Fruit fly (Drosophila melanogaster) ovary, adult (tissue): ENCODE results near the gene Ilp2.
"Not testable (repeated sequence)": the region's sequence is repeated elsewhere in the genome, so short reads cannot be mapped to it uniquely, and the experiment has no call there.

ENCODE experiments used
- CG17801 ChIP-seq: fragments of 200-800 bp; optimal IDR thresholded peaks from 2 replicates; lab custom pipeline; 2019; ENCODE audit warnings: missing biosample characterization, mild to moderate bottlenecking, missing genetic modification characterization, moderate library complexity; ENCODE audit not compliant: partially characterized antibody

Gene Ilp2

dm6 chr3L:9798120-9798519, 1.4 kb upstream of the Ilp2 start, which contains the start of gene Ilp1:
TSS of gene Ilp1 (plus strand) at chr3L:9798420.
- TF ChIP-seq CG17801 (GFP tag; lab: Kevin White, UChicago), result not testable (repeated sequence)

- TF ChIP-seq CG17801 (GFP tag; lab: Kevin White, UChicago), result no peak
Observed at dm6 chr3L:9802020-9802419, 2.5 kb downstream of the Ilp2 start, which contains the start of gene Ilp3. TSS of gene Ilp3 (minus strand) at chr3L:9802120.

dm6 chr3L:9804125-9804524, 4.6 kb downstream of the Ilp2 start, which contains the start of gene Ilp4:
TSS of gene Ilp4 (minus strand) at chr3L:9804263.
- TF ChIP-seq CG17801 (GFP tag; lab: Kevin White, UChicago), result no peak

DNA sequence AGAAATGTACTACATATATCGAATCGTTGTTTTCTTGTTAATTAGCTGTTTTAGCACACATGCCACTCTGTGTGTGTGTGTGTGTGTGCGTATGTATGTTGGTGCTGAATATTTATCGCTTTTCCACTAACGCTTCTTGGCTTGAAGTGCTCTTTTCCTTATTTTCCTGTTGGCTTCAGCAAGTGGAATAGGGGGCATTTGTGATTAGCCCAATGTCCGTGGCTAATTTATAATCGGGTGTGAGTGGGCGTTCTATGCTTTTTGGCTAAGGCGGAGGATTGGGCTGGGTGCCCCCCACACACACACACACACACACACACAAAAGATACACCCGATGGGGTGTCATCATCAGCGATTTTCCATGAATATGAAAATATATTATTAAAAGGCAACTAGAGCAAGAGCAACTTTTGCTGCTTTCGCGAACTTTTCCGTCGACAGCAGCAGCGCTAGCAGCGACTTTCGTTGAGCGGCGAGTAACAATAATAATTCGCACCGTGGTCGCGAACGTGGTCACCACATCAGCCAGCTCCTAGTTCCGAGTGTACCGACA, 13.9 kb downstream of the Ilp2 start, which contains the start of gene CG43897:
TSS of gene CG43897 (plus strand) at position 503 of the 553 bp plus-strand sequence.
- no peak for TF ChIP-seq CG17801 (GFP tag; lab: Kevin White, UChicago)

dm6 chr3L:9814621-9815020, 15.1 kb downstream of the Ilp2 start:
- no peak for TF ChIP-seq CG17801 (GFP tag; lab: Kevin White, UChicago)

DNA sequence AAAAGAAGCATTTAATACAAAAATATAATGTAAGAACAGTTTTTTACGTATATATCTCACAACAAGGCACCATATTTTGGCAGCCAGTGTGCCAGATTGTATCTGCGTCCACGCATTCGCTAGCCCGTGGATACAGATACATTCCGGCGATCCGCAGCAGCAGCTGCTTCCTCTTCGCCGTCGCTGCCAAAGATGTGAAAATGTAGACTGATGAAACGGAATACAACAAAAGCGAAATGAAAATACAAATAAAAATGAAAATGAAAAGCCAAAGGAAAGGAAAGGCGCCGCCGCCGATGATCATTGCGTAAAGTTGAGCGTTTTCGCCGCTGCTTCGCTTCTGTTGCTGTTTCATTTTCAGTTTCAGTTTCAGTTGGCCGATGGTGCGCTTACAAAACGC, 16.2 kb downstream of the Ilp2 start:
- TF ChIP-seq CG17801 (GFP tag; lab: Kevin White, UChicago), result no peak

DNA sequence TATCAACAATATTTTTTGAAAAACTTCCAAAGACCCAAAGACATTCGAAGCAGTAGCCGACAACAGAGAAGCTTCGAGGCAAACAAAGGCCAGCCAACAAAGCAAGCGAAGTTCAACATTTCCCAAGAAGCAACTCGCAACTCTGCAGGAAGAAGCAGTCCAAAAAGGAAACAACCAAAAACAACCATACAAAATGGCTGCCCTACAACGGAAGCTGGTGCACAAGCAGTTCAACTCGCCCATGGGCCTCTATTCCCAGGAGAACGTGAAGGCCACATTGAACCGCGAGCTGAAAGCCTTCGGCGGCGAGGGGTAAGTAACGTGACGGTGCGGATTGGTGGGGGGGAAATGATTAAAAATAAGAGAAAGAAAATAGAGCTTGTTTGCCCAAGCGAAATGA, 20.8 kb downstream of the Ilp2 start:
- no peak for TF ChIP-seq CG17801 (GFP tag; lab: Kevin White, UChicago)

DNA sequence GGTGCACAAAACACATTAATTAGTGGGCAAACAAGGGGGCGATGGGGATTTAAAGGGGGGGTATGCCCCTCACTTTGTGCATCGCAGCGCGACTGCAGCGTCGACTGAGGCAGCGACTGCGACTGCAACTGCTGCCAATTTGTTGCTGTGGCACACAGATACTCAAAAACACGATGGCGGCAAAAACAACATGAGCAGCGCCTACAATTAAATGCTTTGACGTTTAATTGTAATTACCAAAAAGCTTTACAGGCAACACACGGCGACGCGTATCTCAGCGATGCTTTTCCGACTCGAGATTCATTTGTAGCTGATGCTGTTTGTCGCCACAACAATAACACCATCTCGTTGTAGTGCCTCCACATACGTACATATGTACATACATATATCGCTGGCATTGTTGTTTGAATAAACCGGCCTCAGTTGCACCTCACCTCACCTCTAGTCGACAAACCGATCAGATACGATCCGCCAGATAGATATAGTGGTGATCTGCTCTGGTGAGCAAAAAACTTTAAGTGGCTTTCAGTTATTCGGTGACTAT, 21.7 kb downstream of the Ilp2 start:
- no peak for TF ChIP-seq CG17801 (GFP tag; lab: Kevin White, UChicago)

- TF ChIP-seq CG17801 (GFP tag; lab: Kevin White, UChicago), result no peak
Observed at dm6 chr3L:9823797-9824196, 24.3 kb downstream of the Ilp2 start, which contains the start of gene Ilp5. TSS of gene Ilp5 (minus strand) at chr3L:9823897.

DNA sequence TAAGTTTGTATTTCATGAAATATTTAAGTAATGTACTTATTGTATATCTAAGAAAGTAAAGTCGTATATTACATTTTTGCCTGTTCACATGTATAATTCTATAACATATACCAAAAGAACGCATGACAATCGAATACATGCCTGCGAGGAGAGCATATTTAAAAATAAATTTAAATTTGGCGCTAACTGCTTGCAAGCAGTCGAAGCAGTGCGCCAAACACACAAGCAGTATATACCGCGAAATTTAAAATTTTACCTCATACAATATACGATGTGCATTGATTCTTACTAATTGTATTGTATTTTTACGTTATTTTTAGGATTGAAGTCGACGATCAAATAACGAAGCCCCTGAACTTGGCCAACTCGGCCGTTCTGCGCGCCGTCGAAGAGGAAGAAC, 24.7 kb downstream of the Ilp2 start:
- no peak for TF ChIP-seq CG17801 (GFP tag; lab: Kevin White, UChicago)

DNA sequence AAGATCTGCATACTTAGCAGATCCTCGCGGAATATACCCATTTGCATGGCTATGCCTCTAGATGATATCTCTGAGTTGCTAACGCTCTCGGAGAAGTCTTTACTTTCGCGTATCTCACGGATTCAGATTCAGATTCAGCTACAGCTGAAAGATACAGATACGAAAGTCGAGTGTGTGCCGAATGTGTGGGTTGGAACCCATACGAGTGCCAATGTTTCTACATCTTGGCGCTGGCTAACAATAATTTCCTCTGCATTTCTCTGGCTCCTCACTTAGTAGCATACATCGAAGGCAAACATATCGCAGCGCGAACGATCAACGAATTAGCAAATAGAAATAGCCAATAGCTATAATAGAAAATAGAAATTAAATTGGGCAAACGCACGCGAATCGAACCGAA, 29.7 kb downstream of the Ilp2 start:
- TF ChIP-seq CG17801 (GFP tag; lab: Kevin White, UChicago), result no peak

dm6 chr3L:9829639-9830341, 30.3 kb downstream of the Ilp2 start:
- TF ChIP-seq CG17801 (GFP tag; lab: Kevin White, UChicago), result no peak

dm6 chr3L:9832125-9832524, 32.6 kb downstream of the Ilp2 start:
- no peak for TF ChIP-seq CG17801 (GFP tag; lab: Kevin White, UChicago)

dm6 chr3L:9836524-9837047, 37.1 kb downstream of the Ilp2 start, which contains the start of gene I-2:
TSS of gene I-2 (minus strand) at chr3L:9836805.
- no peak for TF ChIP-seq CG17801 (GFP tag; lab: Kevin White, UChicago)

DNA sequence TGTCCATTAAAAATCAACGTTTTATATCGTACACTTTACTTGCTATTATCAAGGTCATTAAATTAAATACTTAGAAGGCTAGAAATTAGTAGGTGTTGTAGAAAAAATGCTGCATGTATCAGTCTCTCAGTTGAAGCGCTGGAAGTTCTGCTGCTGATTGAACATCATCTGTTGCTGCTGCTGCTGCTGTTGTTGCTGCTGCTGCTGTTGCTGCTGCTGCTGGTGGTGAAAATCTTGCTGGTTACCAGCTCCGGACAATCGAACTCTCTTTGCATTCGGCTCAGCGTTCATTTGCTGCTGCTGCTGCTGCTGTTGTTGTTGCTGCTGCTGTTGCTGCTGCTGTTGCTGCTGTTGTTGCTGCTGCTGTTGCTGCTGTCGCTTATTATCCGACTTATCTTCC, 37.6 kb downstream of the Ilp2 start:
- no peak for TF ChIP-seq CG17801 (GFP tag; lab: Kevin White, UChicago)
